Worm (Caenorhabditis elegans): Measurements from ENCODE around the gene ZK430.5.
A peak's percentile ranks its signal among the peaks of the same experiment; 100 is the strongest.

Gene ZK430.5

ce11 chrII:4456024-4456423, 50.6 kb downstream of the ZK430.5 start (continued):
- TF ChIP-seq lin-15B (tag; optimal IDR thresholded peaks at IDR 0.05) (no peak), ces-1 (GFP tag; optimal IDR thresholded peaks at IDR 0.05) (peak; percentile 18), lir-3 (tag; optimal IDR thresholded peaks at IDR 0.05; ENCODE audit: poor library complexity) (no peak), nhr-85 (tag) (no peak), C34B4.2 (tag; optimal IDR thresholded peaks at IDR 0.05) (no peak), C16A3.4 (tag; optimal IDR thresholded peaks at IDR 0.05) (no peak), hlh-17 (GFP tag; optimal IDR thresholded peaks at IDR 0.05; ENCODE audit: borderline replicate concordance) (no peak), grh-1 (GFP tag; IDR thresholded peaks at IDR 0.05) (no peak), lin-35 (GFP tag; optimal IDR thresholded peaks at IDR 0.05) (peak in 1 of 2 experiments; percentile 22), fos-1 (tag; optimal IDR thresholded peaks at IDR 0.05) (no peak), unc-86 (tag; optimal IDR thresholded peaks at IDR 0.05) (peak; percentile 68), ztf-11 (tag; optimal IDR thresholded peaks at IDR 0.05) (no peak), unc-30 (tag; optimal IDR thresholded peaks at IDR 0.05) (no peak), tbx-2 (tag; optimal IDR thresholded peaks at IDR 0.05) (peak; percentile 48), lin-14 (GFP tag; optimal IDR thresholded peaks at IDR 0.05) (peak; percentile 82), C04F5.9 (tag; optimal IDR thresholded peaks at IDR 0.05) (no peak), elt-2 (tag; optimal IDR thresholded peaks at IDR 0.05) (no peak), isw-1 (GFP tag; IDR thresholded peaks at IDR 0.05) (peak; percentile 23), tlp-1 (tag; optimal IDR thresholded peaks at IDR 0.05) (no peak), dsc-1 (tag; optimal IDR thresholded peaks at IDR 0.05) (no peak), mef-2 (tag; optimal IDR thresholded peaks at IDR 0.05) (no peak)

- no peak for TF ChIP-seq sox-4 (tag; optimal IDR thresholded peaks at IDR 0.05)
- TF ChIP-seq nhr-237 (tag; optimal IDR thresholded peaks at IDR 0.05), result no peak
- no peak for TF ChIP-seq efl-1 (optimal IDR thresholded peaks at IDR 0.05)
- TF ChIP-seq efl-1 (GFP tag; optimal IDR thresholded peaks at IDR 0.05 in 1 of 2), result peak in 1 of 2 experiments; percentile 24
- no peak for TF ChIP-seq nhr-84 (tag; optimal IDR thresholded peaks at IDR 0.05)
- TF ChIP-seq egl-13 (tag; optimal IDR thresholded peaks at IDR 0.05), result no peak
These were observed 54.8 kb downstream of the ZK430.5 start for ce11 chrII:4460297-4460696.

- TF ChIP-seq nhr-12 (tag; optimal IDR thresholded peaks at IDR 0.05) (no peak), aly-2 (tag; optimal IDR thresholded peaks at IDR 0.05) (no peak), fos-1 (tag; optimal IDR thresholded peaks at IDR 0.05) (no peak), Y116A8C.19 (tag; optimal IDR thresholded peaks at IDR 0.05; ENCODE audit: borderline replicate concordance) (no peak), lin-15B (tag; optimal IDR thresholded peaks at IDR 0.05) (no peak), lir-3 (tag; optimal IDR thresholded peaks at IDR 0.05; ENCODE audit: poor library complexity) (no peak), F16B12.6 (tag; optimal IDR thresholded peaks at IDR 0.05) (no peak), vab-15 (tag; optimal IDR thresholded peaks at IDR 0.05) (no peak), unc-86 (tag; optimal IDR thresholded peaks at IDR 0.05) (no peak)
These were observed 55.4 kb downstream of the ZK430.5 start, which contains the start of the genes T12C9.7 and vps-18 for ce11 chrII:4460851-4461250. Gene T12C9.7, minus strand, starts transcription at chrII:4460951. Gene vps-18, plus strand, starts transcription at chrII:4461130.

- TF ChIP-seq dsc-1 (tag; optimal IDR thresholded peaks at IDR 0.05), result no peak
- TF ChIP-seq fkh-10 (GFP tag; optimal IDR thresholded peaks at IDR 0.05), result no peak
- TF ChIP-seq C04F5.9 (tag; optimal IDR thresholded peaks at IDR 0.05), result no peak
- TF ChIP-seq lin-35 (GFP tag; optimal IDR thresholded peaks at IDR 0.05), result no peak
- no peak for TF ChIP-seq mef-2 (tag; optimal IDR thresholded peaks at IDR 0.05)
These were observed 57.4 kb downstream of the ZK430.5 start for ce11 chrII:4462842-4463241.
